Worm (Caenorhabditis elegans) whole organism, L1 larva: ENCODE results near the gene ptr-18.

Source experiments
- C16A3.4 ChIP-seq: fragments of 150-350 bp; optimal IDR thresholded peaks from 2 replicates; lab custom pipeline; 2014; ENCODE audit warnings: missing biosample characterization, missing genetic modification characterization
- C34B4.2 ChIP-seq: sonication (generic microtip); optimal IDR thresholded peaks from 2 replicates; lab custom pipeline; 2017; ENCODE audit warnings: mild to moderate bottlenecking, missing genetic modification characterization, missing compliant biosample characterization
- F16B12.6 ChIP-seq: fragments of 150-350 bp; optimal IDR thresholded peaks from 2 replicates; lab custom pipeline; 2014; ENCODE audit warnings: missing biosample characterization, missing genetic modification characterization
- ama-1 ChIP-seq: fragments of 150-350 bp; optimal IDR thresholded peaks from 2 replicates; lab custom pipeline; 2014
- blmp-1 ChIP-seq: fragments of 150-350 bp; optimal IDR thresholded peaks from 2 replicates; lab custom pipeline; 2014; ENCODE audit warnings: missing biosample characterization, missing genetic modification characterization
- ceh-63 ChIP-seq: fragments of 200-800 bp; sonication (Bioruptor generic); optimal IDR thresholded peaks from 2 replicates; lab custom pipeline; 2018; ENCODE audit warnings: mild to moderate bottlenecking, missing genetic modification characterization, missing compliant biosample characterization
- ceh-82 ChIP-seq, 3 experiments: fragments of 150-350 bp in 1 of 3; sonication (generic microtip) in 2 of 3; optimal IDR thresholded peaks; 2 replicates each; lab custom pipeline; 2014 to 2017; ENCODE audit warnings: missing biosample characterization in 3 of 3, missing genetic modification characterization in 3 of 3
- ceh-88 ChIP-seq: fragments of 200-800 bp; sonication (Bioruptor generic); IDR thresholded peaks from 2 replicates; pipeline ENCODE4 v1.3.6; 2022; ENCODE audit warnings: missing genetic modification characterization, missing compliant biosample characterization
- ceh-90 ChIP-seq: sonication (generic microtip); optimal IDR thresholded peaks from 2 replicates; lab custom pipeline; 2016; ENCODE audit warnings: missing genetic modification characterization, missing compliant biosample characterization
- ces-1 ChIP-seq: fragments of 150-350 bp; optimal IDR thresholded peaks from 2 replicates; lab custom pipeline; 2014; ENCODE audit warnings: missing biosample characterization, missing genetic modification reagents, missing genetic modification characterization
- dpl-1 ChIP-seq, 3 experiments: fragments of 150-350 bp in 2 of 3; sonication (generic microtip) in 1 of 3; optimal IDR thresholded peaks; 2 replicates each; lab custom pipeline; 2014 to 2017; ENCODE audit warnings: missing biosample characterization in 3 of 3, missing genetic modification characterization in 3 of 3, missing genetic modification reagents in 3 of 3
- dsc-1 ChIP-seq: sonication (generic microtip); optimal IDR thresholded peaks from 2 replicates; lab custom pipeline; 2016; ENCODE audit warnings: mild to moderate bottlenecking, missing genetic modification characterization, missing compliant biosample characterization
- efl-1 ChIP-seq, 4 experiments: fragments of 150-350 bp; optimal IDR thresholded peaks in 3 of 4; peaks in 1 of 4; 1 replicate in 1 of 4; 2 replicates in 3 of 4; lab custom pipeline; 2014; ENCODE audit warnings: missing biosample characterization in 2 of 4, missing genetic modification characterization in 2 of 4, missing genetic modification reagents in 2 of 4
- elt-2 ChIP-seq: sonication (generic microtip); optimal IDR thresholded peaks from 2 replicates; lab custom pipeline; 2016; ENCODE audit warnings: missing genetic modification characterization, mild to moderate bottlenecking, inconsistent platforms, missing compliant biosample characterization, missing genetic modification reagents
- elt-3 ChIP-seq, 6 experiments: fragments of 150-350 bp in 1 of 6; sonication (generic microtip); optimal IDR thresholded peaks; 2 replicates each; lab custom pipeline; 2017 to 2018; ENCODE audit warnings: missing biosample characterization in 6 of 6, missing genetic modification characterization in 6 of 6, inconsistent platforms in 1 of 6
- fos-1 ChIP-seq: fragments of 150-350 bp; optimal IDR thresholded peaks from 2 replicates; lab custom pipeline; 2014; ENCODE audit warnings: missing biosample characterization, missing genetic modification characterization
- hlh-4 ChIP-seq: sonication (generic microtip); optimal IDR thresholded peaks from 2 replicates; lab custom pipeline; 2016; ENCODE audit warnings: mild to moderate bottlenecking, missing genetic modification characterization, missing compliant biosample characterization
- lin-14 ChIP-seq: fragments of 200-800 bp; sonication (Bioruptor generic); optimal IDR thresholded peaks from 2 replicates; lab custom pipeline; 2018; ENCODE audit warnings: mild to moderate bottlenecking, missing genetic modification characterization, moderate library complexity, missing compliant biosample characterization
- lin-15B ChIP-seq: fragments of 150-350 bp; sonication (generic microtip); optimal IDR thresholded peaks from 3 replicates; lab custom pipeline; 2014; ENCODE audit warnings: missing biosample characterization, missing genetic modification characterization
- lin-35 ChIP-seq, 2 experiments: fragments of 150-350 bp; optimal IDR thresholded peaks; 2 replicates each; lab custom pipeline; 2014; ENCODE audit warnings: missing biosample characterization in 2 of 2, missing genetic modification characterization in 2 of 2, missing genetic modification reagents in 2 of 2
- mab-9 ChIP-seq: fragments of 200-800 bp; sonication (Bioruptor generic); IDR thresholded peaks from 2 replicates; pipeline ENCODE4 v1.3.6; 2022; ENCODE audit warnings: missing genetic modification reagents, missing genetic modification characterization, missing compliant biosample characterization
- mep-1 ChIP-seq: fragments of 150-350 bp; optimal IDR thresholded peaks from 2 replicates; lab custom pipeline; 2014; ENCODE audit warnings: missing biosample characterization, missing genetic modification characterization
- nhr-11 ChIP-seq: fragments of 150-350 bp; optimal IDR thresholded peaks from 2 replicates; lab custom pipeline; 2014; ENCODE audit warnings: missing biosample characterization, missing genetic modification characterization
- nhr-237 ChIP-seq: fragments of 150-350 bp; optimal IDR thresholded peaks from 2 replicates; lab custom pipeline; 2014; ENCODE audit warnings: missing biosample characterization, missing genetic modification characterization
- nhr-85 ChIP-seq: sonication (generic microtip); peaks from one replicate; lab custom pipeline; 2016; ENCODE audit warnings: missing genetic modification characterization, inconsistent platforms, missing compliant biosample characterization
- pag-3 ChIP-seq: sonication (generic microtip); optimal IDR thresholded peaks from 2 replicates; lab custom pipeline; 2017; ENCODE audit warnings: missing genetic modification characterization, mild to moderate bottlenecking, missing compliant biosample characterization, antibody characterized with exemption, borderline replicate concordance; ENCODE audit not compliant: insufficient read depth
- pqm-1 ChIP-seq: sonication (generic microtip); optimal IDR thresholded peaks from 3 replicates; lab custom pipeline; 2017; ENCODE audit warnings: missing biosample characterization, missing genetic modification characterization
- skn-1 ChIP-seq: fragments of 150-350 bp; optimal IDR thresholded peaks from 2 replicates; lab custom pipeline; 2014; ENCODE audit warnings: missing biosample characterization, missing genetic modification characterization
- snpc-4 ChIP-seq: fragments of 150-350 bp; optimal IDR thresholded peaks from 2 replicates; lab custom pipeline; 2014; ENCODE audit warnings: missing biosample characterization, missing genetic modification characterization
- sox-4 ChIP-seq: sonication (generic microtip); optimal IDR thresholded peaks from 2 replicates; lab custom pipeline; 2016; ENCODE audit warnings: missing genetic modification characterization, missing compliant biosample characterization
- sptf-1 ChIP-seq: fragments of 150-350 bp; optimal IDR thresholded peaks from 2 replicates; lab custom pipeline; 2014; ENCODE audit warnings: missing biosample characterization, missing genetic modification characterization
- swsn-7 ChIP-seq: sonication (generic microtip); optimal IDR thresholded peaks from 2 replicates; lab custom pipeline; 2016; ENCODE audit warnings: missing genetic modification characterization, missing compliant biosample characterization
- tlp-1 ChIP-seq: fragments of 150-350 bp; optimal IDR thresholded peaks from 2 replicates; lab custom pipeline; 2014; ENCODE audit warnings: missing biosample characterization, missing genetic modification characterization
- unc-30 ChIP-seq: sonication (generic microtip); optimal IDR thresholded peaks from 2 replicates; lab custom pipeline; 2017; ENCODE audit warnings: missing biosample characterization, missing genetic modification characterization
- unc-62 ChIP-seq: fragments of 150-350 bp; optimal IDR thresholded peaks from 2 replicates; lab custom pipeline; 2014; ENCODE audit warnings: missing biosample characterization, missing genetic modification reagents, missing genetic modification characterization
- unc-86 ChIP-seq: sonication (generic microtip); optimal IDR thresholded peaks from 2 replicates; lab custom pipeline; 2016; ENCODE audit warnings: missing genetic modification characterization, missing compliant biosample characterization
- unc-98 ChIP-seq: fragments of 200-800 bp; sonication (Bioruptor generic); IDR thresholded peaks from 2 replicates; pipeline ENCODE4 v1.3.6; 2022; ENCODE audit warnings: missing genetic modification characterization, missing compliant biosample characterization
- vab-15 ChIP-seq: sonication (generic microtip); optimal IDR thresholded peaks from 2 replicates; lab custom pipeline; 2017; ENCODE audit warnings: missing genotype, mild to moderate bottlenecking, missing genetic modification characterization, missing compliant biosample characterization
- xbp-1 ChIP-seq: sonication (generic microtip); optimal IDR thresholded peaks from 2 replicates; lab custom pipeline; 2016; ENCODE audit warnings: missing genetic modification characterization, missing compliant biosample characterization
- zag-1 ChIP-seq: fragments of 150-350 bp; optimal IDR thresholded peaks from 2 replicates; lab custom pipeline; 2014; ENCODE audit warnings: missing biosample characterization, missing genetic modification characterization
- ztf-4 ChIP-seq: fragments of 150-350 bp; optimal IDR thresholded peaks from 2 replicates; lab custom pipeline; 2014; ENCODE audit warnings: missing biosample characterization, missing genetic modification characterization

Gene ptr-18

DNA sequence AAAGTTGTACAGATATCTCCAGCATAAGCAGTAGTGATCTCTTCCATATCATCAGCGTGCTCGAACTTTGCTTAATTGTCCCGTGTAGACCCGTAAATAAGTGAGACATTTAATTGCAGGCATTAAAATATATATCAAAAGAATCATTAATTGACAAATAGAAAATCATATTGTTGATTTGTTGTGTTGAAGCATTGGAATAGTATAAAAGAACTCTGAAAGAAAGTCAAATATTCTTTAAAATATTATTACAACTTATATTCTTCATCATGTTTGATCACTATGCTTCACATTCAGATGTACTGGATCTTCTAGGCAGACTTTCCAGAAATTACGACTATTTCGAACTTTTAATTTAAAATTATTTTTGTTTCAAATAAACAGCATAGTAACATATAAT lies 39.8 kb upstream of the ptr-18 start, which contains the start of gene F58G1.8:
TSS of gene F58G1.8 (minus strand) at position 101 of the 400 bp plus-strand sequence.
- TF ChIP-seq mep-1, result no peak
- no peak for TF ChIP-seq hlh-4 (tag; lab: Kevin White, UChicago)
- TF ChIP-seq sptf-1, result no peak
- no peak for TF ChIP-seq ces-1 (GFP tag; lab: Kevin White, UChicago)
- no peak for TF ChIP-seq pag-3
- no peak for TF ChIP-seq vab-15 (tag; lab: Kevin White, UChicago)
- TF ChIP-seq ceh-90, result no peak
- TF ChIP-seq nhr-11 (tag; lab: Kevin White, UChicago), result no peak
- TF ChIP-seq lin-14 (GFP tag; lab: Kevin White, UChicago), result no peak
- no peak for TF ChIP-seq ceh-82 (tag; optimal IDR thresholded peaks at IDR 0.05; lab: Kevin White, UChicago)
- TF ChIP-seq ama-1, result no peak

DNA sequence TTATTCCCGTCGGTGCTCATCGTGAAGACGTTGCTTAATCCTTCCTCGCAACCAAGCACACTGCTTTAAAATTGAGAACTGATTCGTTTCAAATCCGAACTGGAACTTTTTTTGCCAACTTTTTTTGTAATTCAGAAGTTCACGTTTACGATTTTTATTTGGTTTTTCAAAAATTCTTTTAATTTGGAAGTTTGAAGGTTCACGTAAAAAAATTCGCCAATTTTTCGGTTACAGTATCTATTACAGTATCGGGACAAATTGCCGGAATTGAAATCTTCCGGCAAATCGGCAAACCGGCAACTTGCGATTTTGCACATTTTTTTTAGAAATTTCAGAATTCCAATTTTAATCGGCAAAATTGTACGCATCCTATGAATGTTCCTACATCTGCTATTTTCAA lies 37.1 kb upstream of the ptr-18 start, which contains the start of gene F58G1.3:
TSS of gene F58G1.3 (minus strand) at position 101 of the 400 bp plus-strand sequence.
- no peak for TF ChIP-seq skn-1 (tag; lab: Kevin White, UChicago)
- TF ChIP-seq unc-30 (tag; lab: Kevin White, UChicago), result no peak

DNA sequence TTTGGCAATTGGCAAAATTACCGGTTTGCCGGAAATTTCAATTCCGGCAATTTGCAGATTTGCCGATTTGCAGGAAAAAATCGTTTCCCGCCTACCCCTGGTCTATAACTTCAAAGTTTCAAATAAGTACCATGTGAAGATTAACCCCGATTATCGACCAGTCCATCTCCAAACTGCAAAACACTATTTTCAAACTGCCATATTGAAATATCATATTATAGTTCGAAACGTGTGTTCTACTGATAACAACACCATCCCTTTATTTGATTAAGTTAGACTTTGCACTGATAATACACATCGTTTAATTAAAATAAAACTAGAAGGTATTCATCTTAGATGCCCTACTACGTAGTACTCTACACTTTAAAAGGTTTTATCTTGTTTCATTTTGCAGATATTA lies 35.2 kb upstream of the ptr-18 start:
- no peak for TF ChIP-seq nhr-237
- TF ChIP-seq efl-1 (optimal IDR thresholded peaks at IDR 0.05; lab: Kevin White, UChicago), result no peak
- peak in 1 of 2 experiments; percentile 49 for TF ChIP-seq efl-1 (GFP tag; optimal IDR thresholded peaks at IDR 0.05 in 1 of 2; lab: Kevin White, UChicago)

DNA sequence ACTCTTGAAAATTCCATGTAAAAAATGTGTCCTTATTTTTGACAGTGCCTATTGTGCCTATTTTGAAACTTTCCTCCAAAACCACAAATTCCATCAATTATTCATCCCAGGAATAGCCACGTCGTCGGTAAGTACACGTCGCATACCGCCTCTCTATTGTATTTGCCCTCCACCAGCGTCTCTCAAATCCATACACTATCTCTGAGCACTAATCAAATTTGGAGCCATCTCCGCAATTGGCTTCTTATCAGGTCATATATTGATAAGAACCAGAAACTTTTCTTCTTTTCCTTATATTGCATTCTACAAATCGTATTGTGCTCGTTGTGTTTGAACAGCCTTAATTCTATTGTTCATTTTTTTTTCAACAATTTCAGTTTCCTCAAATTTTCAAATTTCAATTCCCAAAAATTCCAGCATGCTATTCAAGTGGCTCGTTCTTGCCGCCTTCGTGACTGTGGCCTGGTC lies 33.9 kb upstream of the ptr-18 start, which contains the start of gene dct-18:
TSS of gene dct-18 (plus strand) at position 418 of the 468 bp plus-strand sequence.
- peak in 1 of 2 experiments; percentile 24 for TF ChIP-seq lin-35 (GFP tag; optimal IDR thresholded peaks at IDR 0.05; lab: Kevin White, UChicago)
- peak; percentile 69 for TF ChIP-seq elt-2 (tag; lab: Kevin White, UChicago)
- TF ChIP-seq pqm-1 (tag; lab: Kevin White, UChicago), result peak; percentile 3
- no peak for TF ChIP-seq hlh-4 (tag; lab: Kevin White, UChicago)
- no peak for TF ChIP-seq efl-1 (optimal IDR thresholded peaks at IDR 0.05; lab: Kevin White, UChicago)
- TF ChIP-seq efl-1 (GFP tag; optimal IDR thresholded peaks at IDR 0.05 in 1 of 2; lab: Kevin White, UChicago), result peak in 1 of 2 experiments; percentile 56
- peak; percentile 46 for TF ChIP-seq xbp-1 (tag; lab: Kevin White, UChicago)

DNA sequence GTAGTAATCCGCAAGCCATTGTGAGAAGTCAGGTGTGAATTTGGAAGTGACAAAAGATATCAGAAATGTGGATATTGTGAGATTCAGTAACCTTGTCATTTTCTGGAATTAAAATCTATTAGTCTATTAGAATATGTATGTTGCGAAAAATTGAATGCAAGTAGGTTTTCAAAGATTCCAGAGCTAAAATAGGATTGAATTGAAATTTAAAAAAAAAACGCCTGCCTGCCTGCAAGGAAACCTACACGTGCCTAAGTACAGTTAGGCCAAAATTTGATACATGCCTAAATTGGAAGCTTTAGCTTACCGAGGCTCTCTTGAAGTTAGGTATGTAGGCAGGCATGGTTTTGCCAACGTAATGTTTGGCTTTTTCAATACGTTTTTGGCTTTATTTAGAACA lies 30.1 kb upstream of the ptr-18 start, which contains the start of gene lips-9:
TSS of gene lips-9 (minus strand) at position 101 of the 400 bp plus-strand sequence.
- TF ChIP-seq nhr-11 (tag; lab: Kevin White, UChicago), result no peak

DNA sequence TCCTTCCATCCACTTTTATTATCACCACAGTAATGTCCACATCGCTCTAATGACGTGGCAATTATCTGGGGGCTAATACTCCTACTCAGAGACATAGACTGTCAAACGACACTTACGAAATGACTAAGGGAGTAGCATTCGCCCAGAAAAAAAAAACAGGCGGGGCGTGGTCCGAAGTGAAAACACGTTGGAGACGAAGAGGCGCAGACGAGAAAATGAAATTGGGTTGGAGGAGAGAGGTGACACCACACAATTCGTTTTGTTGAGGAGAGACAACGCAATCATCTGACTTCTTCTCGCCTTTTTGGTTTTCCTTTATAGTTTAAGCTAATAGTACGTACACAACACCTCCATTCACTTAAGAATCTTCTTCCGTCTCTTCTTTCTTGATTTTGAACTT lies 26.2 kb upstream of the ptr-18 start:
- no peak for TF ChIP-seq C34B4.2 (tag; lab: Kevin White, UChicago)
- TF ChIP-seq ztf-4 (tag; lab: Kevin White, UChicago), result no peak
- no peak for TF ChIP-seq pag-3
- no peak for TF ChIP-seq mep-1
- TF ChIP-seq sox-4 (tag; lab: Kevin White, UChicago), result no peak
- TF ChIP-seq ces-1 (GFP tag; lab: Kevin White, UChicago), result no peak
- TF ChIP-seq swsn-7, result no peak
- TF ChIP-seq ceh-88 (GFP tag; lab: Robert Waterston, UW), result no peak
- TF ChIP-seq ama-1, result no peak
- no peak for TF ChIP-seq pqm-1 (tag; lab: Kevin White, UChicago)
- TF ChIP-seq fos-1, result no peak
- no peak for TF ChIP-seq unc-30 (tag; lab: Kevin White, UChicago)
- no peak for TF ChIP-seq nhr-85 (tag; lab: Kevin White, UChicago)
- TF ChIP-seq zag-1, result no peak
- TF ChIP-seq lin-35 (GFP tag; optimal IDR thresholded peaks at IDR 0.05; lab: Kevin White, UChicago), result peak in 1 of 2 experiments; percentile 15
- no peak for TF ChIP-seq dpl-1 (GFP tag; optimal IDR thresholded peaks at IDR 0.05; lab: Kevin White, UChicago)
- TF ChIP-seq blmp-1 (tag; lab: Kevin White, UChicago), result peak; percentile 55
- TF ChIP-seq tlp-1 (tag; lab: Kevin White, UChicago), result no peak
- TF ChIP-seq mab-9, result no peak
- no peak for TF ChIP-seq unc-86 (tag; lab: Kevin White, UChicago)
- peak; percentile 49 for TF ChIP-seq lin-14 (GFP tag; lab: Kevin White, UChicago)
- no peak for TF ChIP-seq C16A3.4 (tag; lab: Kevin White, UChicago)
- no peak for TF ChIP-seq unc-98 (GFP tag; lab: Robert Waterston, UW)
- TF ChIP-seq hlh-4 (tag; lab: Kevin White, UChicago), result no peak
- TF ChIP-seq F16B12.6, result no peak
- peak; percentile 9 for TF ChIP-seq snpc-4 (tag; lab: Kevin White, UChicago)
- TF ChIP-seq elt-3 (tag; optimal IDR thresholded peaks at IDR 0.05; lab: Kevin White, UChicago), result peak in 1 of 6 experiments; percentile 31
- no peak for TF ChIP-seq ceh-63 (GFP tag; lab: Kevin White, UChicago)
- no peak for TF ChIP-seq dsc-1
- no peak for TF ChIP-seq lin-15B (tag; lab: Kevin White, UChicago)
- TF ChIP-seq unc-62 (GFP tag; lab: Kevin White, UChicago), result no peak
